Worm (Caenorhabditis elegans): ENCODE data around the gene Y82E9BL.3.

- TF ChIP-seq him-1 (tag; optimal IDR thresholded peaks at IDR 0.05) (no peak), dao-5 (tag; optimal IDR thresholded peaks at IDR 0.05) (no peak), W03F9.2 (tag; optimal IDR thresholded peaks at IDR 0.05) (no peak)
Observed at ce11 chrIII:1392763-1393162, 42.1 kb upstream of the Y82E9BL.3 start.

Measured in whole organism, L4/young adult.